Fruit fly (Drosophila melanogaster) whole organism, embryonic: ENCODE measurements around the gene Cul2.

Experiments used
- ATbp ChIP-seq: fragments of 200-800 bp; sonication (Bioruptor generic); optimal IDR thresholded peaks from 2 replicates; lab custom pipeline; 2017; ENCODE audit warnings: missing biosample characterization, mild to moderate bottlenecking, missing genetic modification characterization, missing genetic modification reagents
- CG10543 ChIP-seq: fragments of 200-800 bp; sonication (Bioruptor generic); optimal IDR thresholded peaks from 3 replicates; lab custom pipeline; 2017; ENCODE audit warnings: missing biosample characterization, mild to moderate bottlenecking, missing genetic modification characterization, moderate library complexity
- CG12155 ChIP-seq: fragments of 200-800 bp; sonication (Bioruptor generic); optimal IDR thresholded peaks from 3 replicates; lab custom pipeline; 2016; ENCODE audit warnings: missing biosample characterization, missing genetic modification characterization
- CG13287 ChIP-seq: fragments of 200-800 bp; sonication (Bioruptor generic); IDR thresholded peaks from 2 replicates; pipeline ENCODE4 v1.3.6; 2022; ENCODE audit warnings: missing biosample characterization, missing genetic modification characterization; ENCODE audit not compliant: partially characterized antibody
- CG13775 ChIP-seq: fragments of 200-800 bp; sonication (Bioruptor generic); optimal IDR thresholded peaks from 3 replicates; lab custom pipeline; 2017; ENCODE audit warnings: missing biosample characterization, mild to moderate bottlenecking, missing genetic modification characterization
- CG1529 ChIP-seq: fragments of 200-800 bp; sonication (Bioruptor generic); optimal IDR thresholded peaks from 3 replicates; lab custom pipeline; 2018; ENCODE audit warnings: missing biosample characterization, missing genetic modification characterization
- CG1602 ChIP-seq: fragments of 200-800 bp; sonication (Bioruptor generic); optimal IDR thresholded peaks from 3 replicates; lab custom pipeline; 2016; ENCODE audit warnings: missing biosample characterization, missing genetic modification characterization
- CG1792 ChIP-seq: fragments of 200-800 bp; sonication (Bioruptor generic); optimal IDR thresholded peaks from 2 replicates; lab custom pipeline; 2016; ENCODE audit warnings: missing biosample characterization, missing genetic modification characterization
- CG2116 ChIP-seq: fragments of 200-800 bp; sonication (Bioruptor generic); optimal IDR thresholded peaks from 3 replicates; lab custom pipeline; 2018; ENCODE audit warnings: missing biosample characterization, mild to moderate bottlenecking, missing genetic modification characterization
- CG2712 ChIP-seq: fragments of 200-800 bp; optimal IDR thresholded peaks from 3 replicates; lab custom pipeline; 2019; ENCODE audit warnings: missing biosample characterization, mild to moderate bottlenecking, missing genetic modification characterization, moderate library complexity
- CG32532 ChIP-seq: fragments of 200-800 bp; sonication (Bioruptor generic); IDR thresholded peaks from 2 replicates; pipeline ENCODE4 v1.3.6; 2022; ENCODE audit warnings: missing biosample characterization, missing genetic modification characterization
- CG33213 ChIP-seq: fragments of 200-800 bp; sonication (Bioruptor generic); optimal IDR thresholded peaks from 3 replicates; lab custom pipeline; 2016; ENCODE audit warnings: missing biosample characterization, missing genetic modification characterization
- CG42726 ChIP-seq: fragments of 200-800 bp; sonication (Bioruptor generic); IDR thresholded peaks from 2 replicates; pipeline ENCODE4 v1.3.6; 2022; ENCODE audit warnings: missing biosample characterization, missing genetic modification characterization; ENCODE audit not compliant: partially characterized antibody
- CG4360 ChIP-seq: fragments of 200-800 bp; sonication (Bioruptor generic); IDR thresholded peaks from 2 replicates; pipeline ENCODE4 v1.3.6; 2022; ENCODE audit warnings: missing biosample characterization, missing genetic modification characterization
- CG7745 ChIP-seq: fragments of 200-800 bp; sonication (Bioruptor generic); optimal IDR thresholded peaks from 2 replicates; lab custom pipeline; 2018; ENCODE audit warnings: missing biosample characterization, mild to moderate bottlenecking, missing genetic modification characterization, moderate library complexity
- CG8089 ChIP-seq: fragments of 200-800 bp; sonication (Bioruptor generic); optimal IDR thresholded peaks from 3 replicates; lab custom pipeline; 2016; ENCODE audit warnings: missing biosample characterization, missing genetic modification characterization
- Dad ChIP-seq: fragments of 200-800 bp; sonication (Bioruptor generic); optimal IDR thresholded peaks from 3 replicates; lab custom pipeline; 2016; ENCODE audit warnings: missing biosample characterization, missing genetic modification characterization
- Deaf1 ChIP-seq: fragments of 200-800 bp; optimal IDR thresholded peaks from 3 replicates; lab custom pipeline; 2019; ENCODE audit warnings: missing biosample characterization, mild to moderate bottlenecking, missing genetic modification characterization, moderate library complexity
- Dip3 ChIP-seq: fragments of 200-800 bp; sonication (Bioruptor generic); optimal IDR thresholded peaks from 3 replicates; lab custom pipeline; 2016; ENCODE audit warnings: missing biosample characterization, missing genetic modification characterization
- Dp ChIP-seq: fragments of 200-800 bp; sonication (Bioruptor generic); optimal IDR thresholded peaks from 2 replicates; lab custom pipeline; 2018; ENCODE audit warnings: missing biosample characterization, mild to moderate bottlenecking, missing genetic modification characterization, moderate library complexity
- HmgD ChIP-seq: fragments of 200-800 bp; sonication (Bioruptor generic); optimal IDR thresholded peaks from 3 replicates; lab custom pipeline; 2016; ENCODE audit warnings: missing biosample characterization, missing genetic modification characterization
- Hr3 ChIP-seq: fragments of 200-800 bp; sonication (Bioruptor generic); optimal IDR thresholded peaks from 3 replicates; lab custom pipeline; 2016; ENCODE audit warnings: missing biosample characterization, missing genetic modification characterization
- Med ChIP-seq: fragments of 200-800 bp; sonication (Bioruptor generic); peaks from one replicate; lab custom pipeline; 2016; ENCODE audit warnings: missing biosample characterization, missing genetic modification characterization, mild to moderate bottlenecking, inconsistent platforms, moderate library complexity
- Mes4 ChIP-seq: fragments of 200-800 bp; sonication (Bioruptor generic); optimal IDR thresholded peaks from 2 replicates; lab custom pipeline; 2016; ENCODE audit warnings: missing biosample characterization, missing genetic modification characterization
- Myb ChIP-seq: fragments of 200-800 bp; sonication (Bioruptor generic); optimal IDR thresholded peaks from 2 replicates; lab custom pipeline; 2016; ENCODE audit warnings: missing biosample characterization, missing genetic modification characterization
- Side ChIP-seq: fragments of 200-800 bp; sonication (Bioruptor generic); optimal IDR thresholded peaks from 2 replicates; lab custom pipeline; 2016; ENCODE audit warnings: missing biosample characterization, missing genetic modification characterization
- YL-1 ChIP-seq: fragments of 200-800 bp; sonication (Bioruptor generic); optimal IDR thresholded peaks from 3 replicates; lab custom pipeline; 2017; ENCODE audit warnings: missing biosample characterization, mild to moderate bottlenecking, missing genetic modification characterization
- amos ChIP-seq: fragments of 200-800 bp; sonication (Bioruptor generic); IDR thresholded peaks from 2 replicates; pipeline ENCODE4 v1.3.6; 2022; ENCODE audit warnings: missing biosample characterization, missing genetic modification characterization; ENCODE audit not compliant: partially characterized antibody
- aop ChIP-seq: fragments of 200-800 bp; sonication (Bioruptor generic); IDR thresholded peaks from 2 replicates; pipeline ENCODE4 v1.3.6; 2022; ENCODE audit warnings: missing biosample characterization, missing genetic modification characterization
- bbx ChIP-seq: fragments of 200-800 bp; sonication (Bioruptor generic); IDR thresholded peaks from 2 replicates; pipeline ENCODE4 v1.3.6; 2022; ENCODE audit warnings: missing biosample characterization, missing genetic modification characterization; ENCODE audit not compliant: partially characterized antibody
- chif ChIP-seq, 2 experiments: fragments of 200-800 bp; sonication (Bioruptor generic); optimal IDR thresholded peaks; 3 replicates each; lab custom pipeline; 2016; ENCODE audit warnings: missing biosample characterization in 2 of 2, missing genetic modification characterization in 2 of 2
- chn ChIP-seq: fragments of 200-800 bp; sonication (Bioruptor generic); optimal IDR thresholded peaks from 2 replicates; lab custom pipeline; 2016; ENCODE audit warnings: missing biosample characterization, missing genetic modification characterization
- disco-r ChIP-seq: fragments of 200-800 bp; sonication (Bioruptor generic); optimal IDR thresholded peaks from 2 replicates; lab custom pipeline; 2016; ENCODE audit warnings: missing biosample characterization, missing genetic modification characterization
- dmrt11E ChIP-seq: fragments of 200-800 bp; sonication (Bioruptor generic); optimal IDR thresholded peaks from 3 replicates; lab custom pipeline; 2018; ENCODE audit warnings: missing biosample characterization, mild to moderate bottlenecking, missing genetic modification characterization, moderate library complexity
- ewg ChIP-seq: fragments of 200-800 bp; sonication (Bioruptor generic); optimal IDR thresholded peaks from 3 replicates; lab custom pipeline; 2017; ENCODE audit warnings: mild to moderate bottlenecking, missing biosample characterization, missing genetic modification reagents, missing genetic modification characterization
- eyg ChIP-seq: fragments of 200-800 bp; sonication (Bioruptor generic); optimal IDR thresholded peaks from 3 replicates; lab custom pipeline; 2016; ENCODE audit warnings: missing biosample characterization, missing genetic modification characterization
- ftz-f1 ChIP-seq: fragments of 200-800 bp; sonication (Bioruptor generic); optimal IDR thresholded peaks from 2 replicates; lab custom pipeline; 2016; ENCODE audit warnings: missing biosample characterization, missing genetic modification characterization
- gro ChIP-seq: fragments of 200-800 bp; sonication (Bioruptor generic); optimal IDR thresholded peaks from 2 replicates; lab custom pipeline; 2016; ENCODE audit warnings: missing biosample characterization, missing genetic modification characterization
- inv ChIP-seq: fragments of 200-800 bp; sonication (Bioruptor generic); IDR thresholded peaks from 2 replicates; pipeline ENCODE4 v1.3.6; 2022; ENCODE audit warnings: missing biosample characterization, missing genetic modification characterization; ENCODE audit not compliant: partially characterized antibody
- onecut ChIP-seq: fragments of 200-800 bp; sonication (Bioruptor generic); IDR thresholded peaks from 2 replicates; pipeline ENCODE4 v1.3.6; 2022; ENCODE audit warnings: missing biosample characterization, missing genetic modification characterization
- pita ChIP-seq: fragments of 200-800 bp; sonication (Bioruptor generic); optimal IDR thresholded peaks from 2 replicates; lab custom pipeline; 2017; ENCODE audit warnings: missing biosample characterization, mild to moderate bottlenecking, missing genetic modification characterization
- pum ChIP-seq: fragments of 200-800 bp; sonication (Bioruptor generic); optimal IDR thresholded peaks from 2 replicates; lab custom pipeline; 2016; ENCODE audit warnings: missing biosample characterization, missing genetic modification characterization
- pzg ChIP-seq: fragments of 200-800 bp; sonication (Bioruptor generic); optimal IDR thresholded peaks from 3 replicates; lab custom pipeline; 2018; ENCODE audit warnings: missing biosample characterization, mild to moderate bottlenecking, missing genetic modification characterization, moderate library complexity
- row ChIP-seq: fragments of 200-800 bp; sonication (Bioruptor generic); IDR thresholded peaks from 3 replicates; pipeline ENCODE4 v1.3.6; 2022; ENCODE audit warnings: missing biosample characterization, missing genetic modification characterization
- shn ChIP-seq: fragments of 200-800 bp; sonication (Bioruptor generic); optimal IDR thresholded peaks from 3 replicates; lab custom pipeline; 2016; ENCODE audit warnings: missing biosample characterization, missing genetic modification characterization
- so ChIP-seq: fragments of 200-800 bp; sonication (Bioruptor generic); IDR thresholded peaks from 3 replicates; pipeline ENCODE4 v1.3.6; 2022; ENCODE audit warnings: missing biosample characterization, missing genetic modification characterization
- sob ChIP-seq: fragments of 200-800 bp; sonication (Bioruptor generic); IDR thresholded peaks from 2 replicates; pipeline ENCODE4 v1.3.6; 2022; ENCODE audit warnings: missing biosample characterization, missing genetic modification characterization
- tin ChIP-seq: fragments of 200-800 bp; sonication (Bioruptor generic); optimal IDR thresholded peaks from 3 replicates; lab custom pipeline; 2016; ENCODE audit warnings: missing biosample characterization, missing genetic modification characterization
- zen2 ChIP-seq: fragments of 200-800 bp; sonication (Bioruptor generic); IDR thresholded peaks from 3 replicates; pipeline ENCODE4 v1.3.6; 2022; ENCODE audit warnings: missing biosample characterization, missing genetic modification characterization; ENCODE audit not compliant: partially characterized antibody
- zfh1 ChIP-seq: fragments of 200-800 bp; sonication (Bioruptor generic); IDR thresholded peaks from 3 replicates; pipeline ENCODE4 v1.3.6; 2022; ENCODE audit warnings: missing biosample characterization, missing genetic modification characterization

Cul2 gene

DNA sequence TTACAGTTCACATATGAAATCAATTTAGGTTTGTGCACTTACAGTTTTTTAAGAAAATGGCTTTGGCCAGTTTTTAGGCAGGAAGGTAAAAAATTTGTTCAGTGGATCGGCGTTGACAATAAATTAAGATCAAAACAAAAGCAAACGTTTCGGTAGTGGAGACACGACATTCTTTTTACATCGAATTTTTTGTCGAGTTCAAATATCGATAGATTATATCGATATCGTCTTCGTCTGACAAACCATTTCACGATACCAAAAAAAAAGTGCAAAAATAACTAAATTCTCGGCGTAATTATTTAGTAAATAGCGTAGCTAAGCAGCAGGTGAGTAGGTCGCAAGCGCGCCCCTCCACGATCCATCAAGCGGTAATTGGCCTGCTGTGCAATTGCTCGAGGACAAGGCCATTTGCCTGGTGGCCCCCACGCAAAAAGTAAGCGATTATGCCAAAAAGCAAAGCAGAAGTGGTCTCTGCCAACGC, at the start of gene Cul2 (continued):
- TF ChIP-seq so (GFP tag; lab: Robert Waterston, UW) (no peak), CG8089 (GFP tag; lab: Kevin White, UChicago) (peak; percentile 37), CG32532 (GFP tag; lab: Robert Waterston, UW) (peak; percentile 63), Myb (peak; percentile 35), amos (GFP tag; lab: Robert Waterston, UW) (peak; percentile 85), HmgD (GFP tag; lab: Kevin White, UChicago) (peak; percentile 42), CG2712 (tag; lab: Kevin White, UChicago) (peak; percentile 50), zfh1 (GFP tag; lab: Robert Waterston, UW) (0 out of 3 replicates have a peak, but pooled peaks have one; percentile 24), YL-1 (GFP tag; lab: Kevin White, UChicago) (peak; percentile 60), ftz-f1 (peak; percentile 82), ATbp (GFP tag; lab: Kevin White, UChicago) (no peak), pita (GFP tag; lab: Kevin White, UChicago) (no peak), CG2116 (GFP tag; lab: Kevin White, UChicago) (peak; percentile 57), chif (GFP tag; optimal IDR thresholded peaks at IDR 0.05; lab: Kevin White, UChicago) (peak in 1 of 2 experiments; percentile 55), aop (GFP tag; lab: Robert Waterston, UW) (no peak), zen2 (GFP tag; lab: Robert Waterston, UW) (peak; percentile 67; the same call in 2 of the 3 replicates), shn (GFP tag; lab: Kevin White, UChicago) (peak; percentile 8), CG13287 (GFP tag; lab: Robert Waterston, UW) (peak; percentile 83), pzg (peak; percentile 57), Deaf1 (tag; lab: Kevin White, UChicago) (no peak), sob (GFP tag; lab: Robert Waterston, UW) (0 out of 2 replicates have a peak, but pooled peaks have one; percentile 28), dmrt11E (tag; lab: Kevin White, UChicago) (peak; percentile 33), eyg (GFP tag; lab: Kevin White, UChicago) (peak; percentile 30), CG13775 (no peak), chn (peak; percentile 43), tin (peak; percentile 17), Side (GFP tag; lab: Kevin White, UChicago) (peak; percentile 6), Mes4 (peak; percentile 19), Dp (GFP tag; lab: Kevin White, UChicago) (peak; percentile 8), CG33213 (GFP tag; lab: Kevin White, UChicago) (peak; percentile 77), Dip3 (GFP tag; lab: Kevin White, UChicago) (peak; percentile 14), CG1602 (GFP tag; lab: Kevin White, UChicago) (peak; percentile 34), CG10543 (GFP tag; lab: Kevin White, UChicago) (no peak), gro (GFP tag; lab: Kevin White, UChicago) (peak; percentile 9), CG1792 (GFP tag; lab: Kevin White, UChicago) (peak; percentile 21), pum (GFP tag; lab: Kevin White, UChicago) (peak; percentile 52), CG1529 (no peak), Dad (GFP tag; lab: Kevin White, UChicago) (peak; percentile 10), inv (peak; percentile 75), CG7745 (no peak), onecut (GFP tag; lab: Robert Waterston, UW) (0 out of 2 replicates have a peak, but pooled peaks have one; percentile 13), disco-r (GFP tag; lab: Kevin White, UChicago) (peak; percentile 22), ewg (GFP tag; lab: Kevin White, UChicago) (peak; percentile 25), CG42726 (GFP tag; lab: Robert Waterston, UW) (peak; percentile 81; the same call in 1 of the 2 replicates), CG12155 (GFP tag; lab: Kevin White, UChicago) (peak; percentile 39), Hr3 (GFP tag; lab: Kevin White, UChicago) (peak; percentile 13), Med (peak; percentile 89), row (peak; percentile 86), bbx (GFP tag; lab: Robert Waterston, UW) (peak; percentile 72), CG4360 (GFP tag; lab: Robert Waterston, UW) (no peak)
